Worm (Caenorhabditis elegans) whole organism, L1 larva: Measurements from ENCODE around the gene ins-14.

Experiments
- C04F5.9 ChIP-seq: sonication (generic microtip); optimal IDR thresholded peaks from 2 replicates; lab custom pipeline; 2016; ENCODE audit warnings: missing genetic modification characterization, missing compliant biosample characterization
- C16A3.4 ChIP-seq: fragments of 150-350 bp; optimal IDR thresholded peaks from 2 replicates; lab custom pipeline; 2014; ENCODE audit warnings: missing biosample characterization, missing genetic modification characterization
- blmp-1 ChIP-seq: fragments of 150-350 bp; optimal IDR thresholded peaks from 2 replicates; lab custom pipeline; 2014; ENCODE audit warnings: missing biosample characterization, missing genetic modification characterization
- ceh-8 ChIP-seq: fragments of 200-800 bp; sonication (Bioruptor generic); optimal IDR thresholded peaks from 2 replicates; lab custom pipeline; 2018; ENCODE audit warnings: mild to moderate bottlenecking, missing genetic modification characterization, moderate library complexity, missing compliant biosample characterization
- ceh-82 ChIP-seq, 3 experiments: fragments of 150-350 bp in 1 of 3; sonication (generic microtip) in 2 of 3; optimal IDR thresholded peaks; 2 replicates each; lab custom pipeline; 2014 to 2017; ENCODE audit warnings: missing biosample characterization in 3 of 3, missing genetic modification characterization in 3 of 3
- ceh-90 ChIP-seq: sonication (generic microtip); optimal IDR thresholded peaks from 2 replicates; lab custom pipeline; 2016; ENCODE audit warnings: missing genetic modification characterization, missing compliant biosample characterization
- efl-1 ChIP-seq, 4 experiments: fragments of 150-350 bp; optimal IDR thresholded peaks in 3 of 4; peaks in 1 of 4; 1 replicate in 1 of 4; 2 replicates in 3 of 4; lab custom pipeline; 2014; ENCODE audit warnings: missing biosample characterization in 2 of 4, missing genetic modification characterization in 2 of 4, missing genetic modification reagents in 2 of 4
- efl-3 ChIP-seq: fragments of 200-800 bp; sonication (Bioruptor generic); optimal IDR thresholded peaks from 2 replicates; lab custom pipeline; 2018; ENCODE audit warnings: mild to moderate bottlenecking, missing genetic modification characterization, missing compliant biosample characterization
- egl-27 ChIP-seq, 2 experiments: fragments of 150-350 bp in 1 of 2; sonication (generic microtip); optimal IDR thresholded peaks; 3 replicates each; lab custom pipeline; 2017 to 2018; ENCODE audit warnings: missing biosample characterization in 2 of 2, missing genetic modification characterization in 2 of 2, missing genetic modification reagents in 2 of 2
- elt-2 ChIP-seq: sonication (generic microtip); optimal IDR thresholded peaks from 2 replicates; lab custom pipeline; 2016; ENCODE audit warnings: missing genetic modification characterization, mild to moderate bottlenecking, inconsistent platforms, missing compliant biosample characterization, missing genetic modification reagents
- elt-3 ChIP-seq, 6 experiments: fragments of 150-350 bp in 1 of 6; sonication (generic microtip); optimal IDR thresholded peaks; 2 replicates each; lab custom pipeline; 2017 to 2018; ENCODE audit warnings: missing biosample characterization in 6 of 6, missing genetic modification characterization in 6 of 6, inconsistent platforms in 1 of 6
- fkh-10 ChIP-seq: sonication (generic microtip); optimal IDR thresholded peaks from 2 replicates; lab custom pipeline; 2017; ENCODE audit warnings: missing biosample characterization, missing genetic modification reagents, missing genetic modification characterization
- fos-1 ChIP-seq: fragments of 150-350 bp; optimal IDR thresholded peaks from 2 replicates; lab custom pipeline; 2014; ENCODE audit warnings: missing biosample characterization, missing genetic modification characterization
- hlh-17 ChIP-seq: fragments of 200-800 bp; sonication (Bioruptor generic); optimal IDR thresholded peaks from 2 replicates; lab custom pipeline; 2018; ENCODE audit warnings: missing genetic modification characterization, mild to moderate bottlenecking, missing compliant biosample characterization, moderate library complexity, borderline replicate concordance
- irx-1 ChIP-seq: sonication (generic microtip); optimal IDR thresholded peaks from 2 replicates; lab custom pipeline; 2016; ENCODE audit warnings: missing genetic modification characterization, missing compliant biosample characterization
- jun-1 ChIP-seq: fragments of 150-350 bp; optimal IDR thresholded peaks from 2 replicates; lab custom pipeline; 2014; ENCODE audit warnings: missing biosample characterization, missing genetic modification reagents, missing genetic modification characterization
- lin-14 ChIP-seq: fragments of 200-800 bp; sonication (Bioruptor generic); optimal IDR thresholded peaks from 2 replicates; lab custom pipeline; 2018; ENCODE audit warnings: mild to moderate bottlenecking, missing genetic modification characterization, moderate library complexity, missing compliant biosample characterization
- lin-15B ChIP-seq: fragments of 150-350 bp; sonication (generic microtip); optimal IDR thresholded peaks from 3 replicates; lab custom pipeline; 2014; ENCODE audit warnings: missing biosample characterization, missing genetic modification characterization
- lin-35 ChIP-seq, 2 experiments: fragments of 150-350 bp; optimal IDR thresholded peaks; 2 replicates each; lab custom pipeline; 2014; ENCODE audit warnings: missing biosample characterization in 2 of 2, missing genetic modification characterization in 2 of 2, missing genetic modification reagents in 2 of 2
- lin-39 ChIP-seq: fragments of 150-350 bp; optimal IDR thresholded peaks from 2 replicates; lab custom pipeline; 2014; ENCODE audit warnings: missing biosample characterization, missing genetic modification reagents, missing genetic modification characterization
- lsy-2 ChIP-seq, 2 experiments: fragments of 150-350 bp; optimal IDR thresholded peaks; 2 replicates each; lab custom pipeline; 2014; ENCODE audit warnings: missing biosample characterization in 2 of 2, missing genetic modification characterization in 2 of 2
- mef-2 ChIP-seq: fragments of 150-350 bp; optimal IDR thresholded peaks from 2 replicates; lab custom pipeline; 2014; ENCODE audit warnings: missing biosample characterization, missing genetic modification characterization
- nhr-12 ChIP-seq: sonication (generic microtip); optimal IDR thresholded peaks from 2 replicates; lab custom pipeline; 2017; ENCODE audit warnings: missing biosample characterization, missing genetic modification characterization
- nhr-237 ChIP-seq: fragments of 150-350 bp; optimal IDR thresholded peaks from 2 replicates; lab custom pipeline; 2014; ENCODE audit warnings: missing biosample characterization, missing genetic modification characterization
- nhr-47 ChIP-seq: sonication (generic microtip); optimal IDR thresholded peaks from 2 replicates; lab custom pipeline; 2016; ENCODE audit warnings: mild to moderate bottlenecking, missing genetic modification characterization, moderate library complexity, missing compliant biosample characterization
- nhr-71 ChIP-seq: sonication (generic microtip); optimal IDR thresholded peaks from 2 replicates; lab custom pipeline; 2016; ENCODE audit warnings: mild to moderate bottlenecking, missing genetic modification characterization, moderate library complexity, missing compliant biosample characterization
- nhr-76 ChIP-seq: sonication (generic microtip); optimal IDR thresholded peaks from 2 replicates; lab custom pipeline; 2017; ENCODE audit warnings: missing biosample characterization, missing genetic modification characterization
- nhr-77 ChIP-seq: fragments of 150-350 bp; optimal IDR thresholded peaks from 2 replicates; lab custom pipeline; 2014; ENCODE audit warnings: missing biosample characterization, missing genetic modification characterization
- nhr-84 ChIP-seq: sonication (generic microtip); optimal IDR thresholded peaks from 2 replicates; lab custom pipeline; 2017; ENCODE audit warnings: missing biosample characterization, missing genetic modification characterization
- nhr-85 ChIP-seq: sonication (generic microtip); peaks from one replicate; lab custom pipeline; 2016; ENCODE audit warnings: missing genetic modification characterization, inconsistent platforms, missing compliant biosample characterization
- pag-3 ChIP-seq: sonication (generic microtip); optimal IDR thresholded peaks from 2 replicates; lab custom pipeline; 2017; ENCODE audit warnings: missing genetic modification characterization, mild to moderate bottlenecking, missing compliant biosample characterization, antibody characterized with exemption, borderline replicate concordance; ENCODE audit not compliant: insufficient read depth
- pax-3 ChIP-seq: fragments of 200-800 bp; sonication (Bioruptor generic); optimal IDR thresholded peaks from 2 replicates; lab custom pipeline; 2018; ENCODE audit warnings: mild to moderate bottlenecking, missing genetic modification characterization, moderate library complexity, missing compliant biosample characterization
- rnt-1 ChIP-seq: sonication (generic microtip); optimal IDR thresholded peaks from 2 replicates; lab custom pipeline; 2016; ENCODE audit warnings: mild to moderate bottlenecking, missing genetic modification characterization, moderate library complexity, missing compliant biosample characterization
- sup-37 ChIP-seq: fragments of 200-800 bp; sonication (Bioruptor generic); optimal IDR thresholded peaks from 2 replicates; lab custom pipeline; 2018; ENCODE audit warnings: mild to moderate bottlenecking, missing genetic modification characterization, missing compliant biosample characterization
- swsn-7 ChIP-seq: sonication (generic microtip); optimal IDR thresholded peaks from 2 replicates; lab custom pipeline; 2016; ENCODE audit warnings: missing genetic modification characterization, missing compliant biosample characterization
- tbx-2 ChIP-seq: sonication (generic microtip); optimal IDR thresholded peaks from 2 replicates; lab custom pipeline; 2016; ENCODE audit warnings: missing genetic modification characterization, missing compliant biosample characterization
- tlp-1 ChIP-seq: fragments of 150-350 bp; optimal IDR thresholded peaks from 2 replicates; lab custom pipeline; 2014; ENCODE audit warnings: missing biosample characterization, missing genetic modification characterization
- unc-62 ChIP-seq: fragments of 150-350 bp; optimal IDR thresholded peaks from 2 replicates; lab custom pipeline; 2014; ENCODE audit warnings: missing biosample characterization, missing genetic modification reagents, missing genetic modification characterization
- xbp-1 ChIP-seq: sonication (generic microtip); optimal IDR thresholded peaks from 2 replicates; lab custom pipeline; 2016; ENCODE audit warnings: missing genetic modification characterization, missing compliant biosample characterization
- zag-1 ChIP-seq: fragments of 150-350 bp; optimal IDR thresholded peaks from 2 replicates; lab custom pipeline; 2014; ENCODE audit warnings: missing biosample characterization, missing genetic modification characterization
- ztf-11 ChIP-seq, 2 experiments: sonication (generic microtip); optimal IDR thresholded peaks; 2 replicates each; lab custom pipeline; 2016 to 2017; ENCODE audit warnings: missing genetic modification characterization in 2 of 2, missing biosample characterization in 1 of 2, missing compliant biosample characterization in 1 of 2
- ztf-4 ChIP-seq: fragments of 150-350 bp; optimal IDR thresholded peaks from 2 replicates; lab custom pipeline; 2014; ENCODE audit warnings: missing biosample characterization, missing genetic modification characterization

Gene ins-14

DNA sequence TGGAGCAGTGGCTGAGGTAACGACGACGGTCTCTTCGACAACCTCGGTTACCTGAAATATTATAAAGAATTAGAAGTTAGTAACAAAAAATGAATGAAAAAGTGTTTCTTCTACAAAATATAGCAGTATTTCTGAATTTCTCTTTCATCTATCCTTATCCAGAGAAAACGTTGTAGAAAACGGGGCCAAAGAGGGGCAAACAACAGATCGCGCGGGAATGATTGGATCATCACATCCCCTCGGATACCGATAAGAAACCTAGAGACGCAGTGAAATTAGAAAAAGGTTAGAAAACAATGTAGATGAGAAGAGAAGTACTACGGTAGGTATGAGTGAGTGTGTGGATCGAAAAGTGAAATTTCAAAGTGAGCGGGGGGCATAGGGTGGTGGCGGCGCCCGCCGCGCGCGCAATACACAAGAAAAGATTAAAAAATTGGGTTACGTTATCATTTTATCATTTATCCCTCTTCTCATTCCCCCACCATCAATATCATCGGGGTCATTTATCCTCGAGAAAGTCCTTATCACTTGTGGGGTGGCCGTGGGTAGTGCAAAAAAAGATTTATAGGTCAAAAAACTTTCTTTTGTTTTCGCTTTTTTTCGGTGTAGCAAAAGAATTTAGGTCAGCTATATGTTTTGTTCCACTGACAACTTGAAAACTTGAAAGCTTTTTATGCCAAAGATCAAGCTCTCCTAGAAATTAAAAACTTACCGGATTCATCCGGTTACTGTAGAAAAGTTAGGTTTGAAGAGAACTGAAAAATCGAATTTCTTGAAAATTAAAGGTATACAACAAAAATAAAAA, 33.2 kb downstream of the ins-14 start, which contains the start of the genes dpy-10 and T14B4.19:
Gene dpy-10, minus strand, starts transcription at position 51 of the 805 bp plus-strand sequence.
Gene T14B4.19, minus strand, starts transcription at position 755 of the 805 bp plus-strand sequence.
- TF ChIP-seq lin-39 (tag; lab: Kevin White, UChicago) (no peak), rnt-1 (tag; lab: Kevin White, UChicago) (no peak), nhr-85 (peak; percentile 64), jun-1 (tag; lab: Kevin White, UChicago) (no peak), nhr-84 (tag; lab: Kevin White, UChicago) (no peak), mef-2 (tag; lab: Kevin White, UChicago) (no peak), pag-3 (tag; lab: Kevin White, UChicago) (no peak), C16A3.4 (no peak), elt-3 (tag; optimal IDR thresholded peaks at IDR 0.05; lab: Kevin White, UChicago) (peak in 2 of 6 experiments; percentile 87 to 98), ceh-8 (no peak), blmp-1 (tag; lab: Kevin White, UChicago) (peak; percentile 99), lin-14 (peak; percentile 42), nhr-71 (no peak), ceh-90 (tag; lab: Kevin White, UChicago) (no peak), zag-1 (tag; lab: Kevin White, UChicago) (no peak), nhr-77 (tag; lab: Kevin White, UChicago) (no peak)
- TF ChIP-seq, all 84 proteins: peak for 4

DNA sequence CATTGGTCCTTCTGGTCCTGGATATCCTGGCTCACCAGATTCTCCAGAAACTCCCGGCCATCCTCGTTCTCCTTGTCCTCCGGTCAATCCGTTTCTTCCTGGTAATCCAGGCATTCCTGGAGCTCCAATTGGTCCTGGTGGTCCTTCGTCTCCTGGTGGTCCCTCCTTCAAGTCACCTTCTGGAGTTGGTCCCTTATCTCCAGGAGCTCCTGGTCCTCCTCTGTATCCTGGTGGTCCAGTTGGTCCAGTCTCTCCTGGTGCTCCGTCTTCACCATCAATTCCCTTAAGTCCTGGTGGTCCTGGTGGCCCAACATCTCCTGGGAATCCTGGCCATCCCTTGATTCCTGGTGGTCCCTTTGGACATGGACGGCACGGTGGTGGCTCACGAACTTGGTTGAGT, 35.0 kb downstream of the ins-14 start:
- TF ChIP-seq nhr-77 (tag; lab: Kevin White, UChicago) (no peak), efl-1 (optimal IDR thresholded peaks at IDR 0.05; lab: Kevin White, UChicago) (no peak), efl-1 (GFP tag; optimal IDR thresholded peaks at IDR 0.05 in 1 of 2; lab: Kevin White, UChicago) (peak in 1 of 2 experiments; percentile 14), lin-14 (no peak)

DNA sequence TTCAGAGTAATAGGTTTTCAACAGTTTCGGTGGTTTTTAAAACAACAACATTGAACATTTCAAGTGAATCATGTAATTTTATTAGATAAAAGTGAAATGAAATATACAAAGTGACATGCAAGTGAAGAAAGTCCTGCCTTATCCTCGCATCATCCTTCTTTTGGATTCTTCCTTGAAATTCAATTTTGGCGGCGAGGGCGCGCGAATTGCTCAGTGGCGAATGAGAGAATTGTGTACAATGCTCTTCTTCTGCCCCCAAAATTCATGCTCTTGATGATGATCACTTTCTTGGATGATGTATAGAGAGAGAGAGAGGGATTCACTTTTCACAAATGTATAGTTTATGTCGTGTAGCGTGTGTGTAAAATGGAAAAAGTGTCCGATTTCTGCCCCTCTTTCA, 35.9 kb downstream of the ins-14 start:
- TF ChIP-seq blmp-1 (tag; lab: Kevin White, UChicago) (peak; percentile 29), lin-14 (peak; percentile 49), fkh-10 (peak; percentile 67), swsn-7 (tag; lab: Kevin White, UChicago) (no peak)

DNA sequence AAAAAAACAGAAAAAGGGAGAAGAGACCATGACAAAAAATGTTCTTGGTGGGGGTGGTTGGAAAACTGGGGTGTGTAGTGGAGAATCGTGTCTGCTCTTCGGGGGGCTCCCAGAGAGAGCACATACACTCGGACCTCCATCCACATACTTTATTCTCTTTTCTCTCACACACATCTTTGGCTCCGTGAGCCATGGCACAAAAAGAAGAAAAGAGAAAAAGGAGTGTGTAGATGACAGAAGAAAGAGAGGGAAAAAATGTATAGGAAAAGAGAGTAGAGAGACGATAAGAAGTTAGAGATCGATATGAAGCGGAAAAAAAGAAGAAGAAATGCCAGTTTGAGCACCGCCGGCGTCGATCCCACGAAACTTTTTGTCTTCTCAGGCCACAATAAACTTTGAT, 36.6 kb downstream of the ins-14 start:
- TF ChIP-seq rnt-1 (tag; lab: Kevin White, UChicago) (peak; percentile 49), tlp-1 (tag; lab: Kevin White, UChicago) (no peak), efl-1 (optimal IDR thresholded peaks at IDR 0.05; lab: Kevin White, UChicago) (peak; percentile 14 to 28), efl-1 (GFP tag; optimal IDR thresholded peaks at IDR 0.05 in 1 of 2; lab: Kevin White, UChicago) (peak in 1 of 2 experiments; percentile 18), efl-3 (GFP tag; lab: Kevin White, UChicago) (no peak), ztf-11 (tag; optimal IDR thresholded peaks at IDR 0.05; lab: Kevin White, UChicago) (no peak), egl-27 (tag; optimal IDR thresholded peaks at IDR 0.05; lab: Kevin White, UChicago) (no peak), fkh-10 (peak; percentile 8), sup-37 (no peak), lsy-2 (tag; optimal IDR thresholded peaks at IDR 0.05; lab: Kevin White, UChicago) (peak; percentile 9 to 66), nhr-47 (tag; lab: Kevin White, UChicago) (peak; percentile 29), pag-3 (tag; lab: Kevin White, UChicago) (no peak), xbp-1 (tag; lab: Kevin White, UChicago) (peak; percentile 14), nhr-12 (tag; lab: Kevin White, UChicago) (no peak), elt-3 (tag; optimal IDR thresholded peaks at IDR 0.05; lab: Kevin White, UChicago) (no peak), jun-1 (tag; lab: Kevin White, UChicago) (no peak), nhr-77 (tag; lab: Kevin White, UChicago) (no peak), ceh-82 (tag; optimal IDR thresholded peaks at IDR 0.05; lab: Kevin White, UChicago) (peak in 2 of 3 experiments; percentile 33 to 57), lin-35 (GFP tag; optimal IDR thresholded peaks at IDR 0.05; lab: Kevin White, UChicago) (peak in 1 of 2 experiments; percentile 18), nhr-76 (tag; lab: Kevin White, UChicago) (no peak), elt-2 (no peak), irx-1 (tag; lab: Kevin White, UChicago) (no peak), tbx-2 (tag; lab: Kevin White, UChicago) (peak; percentile 13), pax-3 (tag; lab: Kevin White, UChicago) (no peak), nhr-71 (peak; percentile 62), fos-1 (no peak), hlh-17 (GFP tag; lab: Kevin White, UChicago) (no peak), swsn-7 (tag; lab: Kevin White, UChicago) (peak; percentile 40), nhr-237 (no peak), unc-62 (GFP tag; lab: Kevin White, UChicago) (no peak), C04F5.9 (tag; lab: Kevin White, UChicago) (no peak), lin-14 (peak; percentile 90), ztf-4 (no peak), lin-15B (tag; lab: Kevin White, UChicago) (no peak)
